Fruit fly (Drosophila melanogaster) whole organism, embryonic: ENCODE results near the gene Der-2.

Source experiments
- CG10565 ChIP-seq: fragments of 200-800 bp; sonication (Bioruptor generic); optimal IDR thresholded peaks from 3 replicates; lab custom pipeline; 2016; ENCODE audit warnings: missing biosample characterization, mild to moderate bottlenecking, missing genetic modification characterization
- CG11398 ChIP-seq: fragments of 200-800 bp; sonication (Bioruptor generic); optimal IDR thresholded peaks from 2 replicates; lab custom pipeline; 2016; ENCODE audit warnings: missing biosample characterization, missing genetic modification characterization
- CG12155 ChIP-seq: fragments of 200-800 bp; sonication (Bioruptor generic); optimal IDR thresholded peaks from 3 replicates; lab custom pipeline; 2016; ENCODE audit warnings: missing biosample characterization, missing genetic modification characterization
- CG13123 ChIP-seq: fragments of 200-800 bp; sonication (Bioruptor generic); optimal IDR thresholded peaks from 2 replicates; lab custom pipeline; 2016; ENCODE audit warnings: missing biosample characterization, missing genetic modification characterization
- CG13287 ChIP-seq: fragments of 200-800 bp; sonication (Bioruptor generic); IDR thresholded peaks from 2 replicates; pipeline ENCODE4 v1.3.6; 2022; ENCODE audit warnings: missing biosample characterization, missing genetic modification characterization; ENCODE audit not compliant: partially characterized antibody
- CG17359 ChIP-seq: fragments of 200-800 bp; sonication (Bioruptor generic); optimal IDR thresholded peaks from 3 replicates; lab custom pipeline; 2018; ENCODE audit warnings: missing biosample characterization, mild to moderate bottlenecking, missing genetic modification characterization, moderate library complexity
- CG17361 ChIP-seq: fragments of 200-800 bp; sonication (Bioruptor generic); IDR thresholded peaks from 3 replicates; pipeline ENCODE4 v1.3.6; 2022; ENCODE audit warnings: missing biosample characterization, missing genetic modification characterization
- CG18262 ChIP-seq: fragments of 200-800 bp; optimal IDR thresholded peaks from 3 replicates; lab custom pipeline; 2019; ENCODE audit warnings: missing biosample characterization, mild to moderate bottlenecking, missing genetic modification characterization, moderate library complexity
- CG2120 ChIP-seq: fragments of 200-800 bp; sonication (Bioruptor generic); optimal IDR thresholded peaks from 3 replicates; lab custom pipeline; 2016; ENCODE audit warnings: missing biosample characterization, missing genetic modification characterization
- CG31365 ChIP-seq: fragments of 200-800 bp; sonication (Bioruptor generic); optimal IDR thresholded peaks from 2 replicates; lab custom pipeline; 2018; ENCODE audit warnings: missing biosample characterization, mild to moderate bottlenecking, missing genetic modification characterization
- CG4820 ChIP-seq: fragments of 200-800 bp; sonication (Bioruptor generic); optimal IDR thresholded peaks from 3 replicates; lab custom pipeline; 2016; ENCODE audit warnings: missing biosample characterization, missing genetic modification characterization
- CG5245 ChIP-seq: fragments of 200-800 bp; sonication (Bioruptor generic); optimal IDR thresholded peaks from 3 replicates; lab custom pipeline; 2016; ENCODE audit warnings: missing biosample characterization, missing genetic modification characterization
- CG6175 ChIP-seq: fragments of 200-800 bp; sonication (Bioruptor generic); IDR thresholded peaks from 3 replicates; pipeline ENCODE4 v1.3.6; 2022; ENCODE audit warnings: missing biosample characterization, missing genetic modification characterization
- CG6791 ChIP-seq: fragments of 200-800 bp; sonication (Bioruptor generic); IDR thresholded peaks from 3 replicates; pipeline ENCODE4 v1.3.6; 2022; ENCODE audit warnings: missing biosample characterization, missing genetic modification characterization; ENCODE audit not compliant: partially characterized antibody
- CG9437 ChIP-seq: fragments of 200-800 bp; sonication (Bioruptor generic); optimal IDR thresholded peaks from 2 replicates; lab custom pipeline; 2018; ENCODE audit warnings: missing biosample characterization, mild to moderate bottlenecking, missing genetic modification characterization
- CG9609 ChIP-seq: fragments of 200-800 bp; sonication (Bioruptor generic); optimal IDR thresholded peaks from 3 replicates; lab custom pipeline; 2016; ENCODE audit warnings: missing biosample characterization, missing genetic modification characterization
- CkIIα-i1 ChIP-seq: fragments of 200-800 bp; sonication (Bioruptor generic); IDR thresholded peaks from 2 replicates; pipeline ENCODE4 v1.3.6; 2022; ENCODE audit warnings: missing biosample characterization, missing genetic modification characterization
- Deaf1 ChIP-seq: fragments of 200-800 bp; optimal IDR thresholded peaks from 3 replicates; lab custom pipeline; 2019; ENCODE audit warnings: missing biosample characterization, mild to moderate bottlenecking, missing genetic modification characterization, moderate library complexity
- Doc2 ChIP-seq: fragments of 200-800 bp; sonication (Bioruptor generic); IDR thresholded peaks from 2 replicates; pipeline ENCODE4 v1.3.6; 2022; ENCODE audit warnings: missing biosample characterization, missing genetic modification characterization
- Ets65A ChIP-seq: fragments of 200-800 bp; sonication (Bioruptor generic); peaks from one replicate; lab custom pipeline; 2016; ENCODE audit warnings: missing biosample characterization, missing genetic modification characterization
- Gsc ChIP-seq: fragments of 200-800 bp; sonication (Bioruptor generic); IDR thresholded peaks from 2 replicates; pipeline ENCODE4 v1.3.6; 2022; ENCODE audit warnings: missing biosample characterization, missing genetic modification characterization
- HLH4C ChIP-seq: fragments of 200-800 bp; sonication (Bioruptor generic); IDR thresholded peaks from 3 replicates; pipeline ENCODE4 v1.3.6; 2022; ENCODE audit warnings: missing biosample characterization, missing genetic modification characterization; ENCODE audit not compliant: partially characterized antibody
- Hand ChIP-seq: fragments of 200-800 bp; sonication (Bioruptor generic); optimal IDR thresholded peaks from 2 replicates; lab custom pipeline; 2017; ENCODE audit warnings: mild to moderate bottlenecking, missing biosample characterization, missing genetic modification reagents, missing genetic modification characterization
- Hmx ChIP-seq: fragments of 200-800 bp; sonication (Bioruptor generic); optimal IDR thresholded peaks from 2 replicates; lab custom pipeline; 2016; ENCODE audit warnings: missing biosample characterization, missing genetic modification characterization
- Hsf ChIP-seq: fragments of 200-800 bp; sonication (Bioruptor generic); optimal IDR thresholded peaks from 3 replicates; lab custom pipeline; 2016; ENCODE audit warnings: missing biosample characterization, missing genetic modification characterization
- Med ChIP-seq: fragments of 200-800 bp; sonication (Bioruptor generic); peaks from one replicate; lab custom pipeline; 2016; ENCODE audit warnings: missing biosample characterization, missing genetic modification characterization, mild to moderate bottlenecking, inconsistent platforms, moderate library complexity
- NFAT ChIP-seq: fragments of 200-800 bp; sonication (Bioruptor generic); IDR thresholded peaks from 2 replicates; pipeline ENCODE4 v1.3.6; 2022; ENCODE audit warnings: missing biosample characterization, missing genetic modification characterization
- Nf-YC ChIP-seq: fragments of 200-800 bp; optimal IDR thresholded peaks from 3 replicates; lab custom pipeline; 2019; ENCODE audit warnings: missing biosample characterization, mild to moderate bottlenecking, missing genetic modification characterization, moderate library complexity
- Oli ChIP-seq: fragments of 200-800 bp; sonication (Bioruptor generic); optimal IDR thresholded peaks from 2 replicates; lab custom pipeline; 2018; ENCODE audit warnings: missing biosample characterization, mild to moderate bottlenecking, missing genetic modification characterization, moderate library complexity
- Side ChIP-seq: fragments of 200-800 bp; sonication (Bioruptor generic); optimal IDR thresholded peaks from 2 replicates; lab custom pipeline; 2016; ENCODE audit warnings: missing biosample characterization, missing genetic modification characterization
- Sox102F ChIP-seq: fragments of 200-800 bp; sonication (Bioruptor generic); optimal IDR thresholded peaks from 2 replicates; lab custom pipeline; 2018; ENCODE audit warnings: missing biosample characterization, mild to moderate bottlenecking, missing genetic modification characterization, moderate library complexity
- ab ChIP-seq: fragments of 200-800 bp; sonication (Bioruptor generic); optimal IDR thresholded peaks from 2 replicates; lab custom pipeline; 2016; ENCODE audit warnings: missing biosample characterization, missing genetic modification characterization
- bigmax ChIP-seq: fragments of 200-800 bp; sonication (Bioruptor generic); optimal IDR thresholded peaks from 2 replicates; lab custom pipeline; 2018; ENCODE audit warnings: missing biosample characterization, mild to moderate bottlenecking, missing genetic modification characterization
- corto ChIP-seq: fragments of 200-800 bp; sonication (Bioruptor generic); optimal IDR thresholded peaks from 2 replicates; lab custom pipeline; 2016; ENCODE audit warnings: missing biosample characterization, mild to moderate bottlenecking, missing genetic modification characterization, moderate library complexity
- crc ChIP-seq: fragments of 200-800 bp; sonication (Bioruptor generic); optimal IDR thresholded peaks from 2 replicates; lab custom pipeline; 2016; ENCODE audit warnings: missing biosample characterization, missing genetic modification characterization
- crol ChIP-seq: fragments of 200-800 bp; sonication (Bioruptor generic); IDR thresholded peaks from 2 replicates; pipeline ENCODE4 v1.3.6; 2022; ENCODE audit warnings: missing biosample characterization, missing genetic modification characterization
- dmrt99B ChIP-seq: fragments of 200-800 bp; sonication (Bioruptor generic); optimal IDR thresholded peaks from 2 replicates; lab custom pipeline; 2018; ENCODE audit warnings: missing biosample characterization, mild to moderate bottlenecking, missing genetic modification characterization, moderate library complexity
- fd102C ChIP-seq: fragments of 200-800 bp; sonication (Bioruptor generic); optimal IDR thresholded peaks from 2 replicates; lab custom pipeline; 2018; ENCODE audit warnings: missing biosample characterization, mild to moderate bottlenecking, missing genetic modification characterization, moderate library complexity
- fru ChIP-seq: fragments of >200 bp; optimal IDR thresholded peaks from 2 replicates; lab custom pipeline; 2017
- ftz-f1 ChIP-seq: fragments of 200-800 bp; sonication (Bioruptor generic); optimal IDR thresholded peaks from 2 replicates; lab custom pipeline; 2016; ENCODE audit warnings: missing biosample characterization, missing genetic modification characterization
- gcm2 ChIP-seq: fragments of 200-800 bp; sonication (Bioruptor generic); optimal IDR thresholded peaks from 2 replicates; lab custom pipeline; 2016; ENCODE audit warnings: missing biosample characterization, missing genetic modification characterization
- gt ChIP-seq: fragments of 200-800 bp; sonication (Bioruptor generic); IDR thresholded peaks from 2 replicates; pipeline ENCODE4 v1.3.6; 2022; ENCODE audit warnings: missing biosample characterization, missing genetic modification characterization
- ham ChIP-seq: fragments of 200-800 bp; sonication (Bioruptor generic); IDR thresholded peaks from 2 replicates; pipeline ENCODE4 v1.3.6; 2022; ENCODE audit warnings: missing biosample characterization, missing genetic modification characterization
- hth ChIP-seq: fragments of >200 bp; optimal IDR thresholded peaks from 2 replicates; lab custom pipeline; 2017; ENCODE audit warnings: inconsistent platforms
- ind ChIP-seq: fragments of 200-800 bp; sonication (Bioruptor generic); optimal IDR thresholded peaks from 3 replicates; lab custom pipeline; 2016; ENCODE audit warnings: missing biosample characterization, missing genetic modification characterization
- kah ChIP-seq: fragments of 200-800 bp; sonication (Bioruptor generic); optimal IDR thresholded peaks from 2 replicates; lab custom pipeline; 2018; ENCODE audit warnings: missing biosample characterization, mild to moderate bottlenecking, missing genetic modification characterization
- pan ChIP-seq, 4 experiments: fragments of >200 bp in 3 of 4; fragments of 200-800 bp in 1 of 4; sonication (Bioruptor generic) in 1 of 4; optimal IDR thresholded peaks in 3 of 4; IDR thresholded peaks in 1 of 4; 2 replicates each; pipeline versions ENCODE4 v1.3.6 to Lab custom; 2017 to 2022; ENCODE audit warnings: missing biosample characterization in 2 of 4, missing genetic modification characterization in 2 of 4, mixed read lengths in 1 of 4
- peb ChIP-seq: fragments of 200-800 bp; sonication (Bioruptor generic); IDR thresholded peaks from 2 replicates; pipeline ENCODE4 v1.3.6; 2022; ENCODE audit warnings: missing biosample characterization, missing genetic modification characterization
- schlank ChIP-seq: fragments of 200-800 bp; sonication (Bioruptor generic); optimal IDR thresholded peaks from 2 replicates; lab custom pipeline; 2018; ENCODE audit warnings: missing biosample characterization, mild to moderate bottlenecking, missing genetic modification characterization
- tgo ChIP-seq: fragments of 200-800 bp; sonication (Bioruptor generic); IDR thresholded peaks from 3 replicates; pipeline ENCODE4 v1.3.6; 2022; ENCODE audit warnings: missing biosample characterization, missing genetic modification characterization
- zfh1 ChIP-seq: fragments of 200-800 bp; sonication (Bioruptor generic); IDR thresholded peaks from 3 replicates; pipeline ENCODE4 v1.3.6; 2022; ENCODE audit warnings: missing biosample characterization, missing genetic modification characterization

Gene Der-2

DNA sequence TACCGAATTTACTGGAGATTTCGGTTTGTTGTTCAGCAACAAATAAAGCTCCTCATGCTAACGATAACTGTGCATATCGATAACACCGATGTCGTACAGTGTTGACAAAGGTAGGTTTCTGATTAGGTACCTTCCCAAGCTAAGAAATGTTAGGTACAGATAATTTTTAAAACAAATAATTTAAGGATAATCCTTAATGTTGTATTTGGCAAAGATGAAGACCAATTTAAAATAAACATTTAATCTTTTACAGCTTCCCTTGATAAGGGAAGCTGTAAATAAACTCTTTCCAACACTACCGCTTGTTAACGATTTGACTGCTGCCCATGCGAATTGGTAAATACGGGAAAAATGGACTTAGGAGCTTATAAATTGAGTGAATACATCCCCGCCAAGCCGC lies 41.1 kb downstream of the Der-2 start, which contains the start of the genes Ttc1 and CG14882 (continued):
- TF ChIP-seq ham (GFP tag; lab: Robert Waterston, UW) (peak; percentile 71; the same call in 1 of the 2 replicates), CG12155 (GFP tag; lab: Kevin White, UChicago) (peak; percentile 84), ab (GFP tag; lab: Kevin White, UChicago) (peak; percentile 32), schlank (peak; percentile 24), ind (peak; percentile 85), CG5245 (GFP tag; lab: Kevin White, UChicago) (peak; percentile 47), corto (no peak), zfh1 (GFP tag; lab: Robert Waterston, UW) (peak; percentile 91), Deaf1 (tag; lab: Kevin White, UChicago) (no peak), NFAT (peak; percentile 82), CG13287 (GFP tag; lab: Robert Waterston, UW) (peak; percentile 71), Hand (GFP tag; lab: Kevin White, UChicago) (peak; percentile 62), CG11398 (peak; percentile 49), CG10565 (GFP tag; lab: Kevin White, UChicago) (no peak), CG17359 (tag; lab: Kevin White, UChicago) (peak; percentile 74), Side (GFP tag; lab: Kevin White, UChicago) (peak; percentile 85), CG9609 (peak; percentile 80), bigmax (GFP tag; lab: Kevin White, UChicago) (peak; percentile 0), peb (GFP tag; lab: Robert Waterston, UW) (peak; percentile 78), Nf-YC (tag; lab: Kevin White, UChicago) (peak; percentile 50), crc (GFP tag; lab: Kevin White, UChicago) (peak; percentile 61), kah (GFP tag; lab: Kevin White, UChicago) (peak; percentile 2), fru (lab: Kevin White, UChicago) (no peak), dmrt99B (no peak), fd102C (no peak), Doc2 (GFP tag; lab: Robert Waterston, UW) (peak; percentile 25; the same call in 1 of the 2 replicates), pan (optimal IDR thresholded peaks at IDR 0.05; lab: Kevin White, UChicago) (no peak), pan (GFP tag; optimal IDR thresholded peaks at IDR 0.05 in 1 of 2, IDR thresholded peaks at IDR 0.05 in 1 of 2) (peak in 1 of 2 experiments; percentile 81), Oli (tag; lab: Kevin White, UChicago) (peak; percentile 76), CG6791 (peak; percentile 64; the same call in 1 of the 3 replicates), CkIIα-i1 (GFP tag; lab: Robert Waterston, UW) (no peak), CG9437 (GFP tag; lab: Kevin White, UChicago) (peak; percentile 74), CG13123 (GFP tag; lab: Kevin White, UChicago) (peak; percentile 84), CG18262 (tag; lab: Kevin White, UChicago) (peak; percentile 81), CG2120 (peak; percentile 95), Hsf (GFP tag; lab: Kevin White, UChicago) (peak; percentile 90), ftz-f1 (GFP tag; lab: Kevin White, UChicago) (peak; percentile 57), CG6175 (GFP tag; lab: Robert Waterston, UW) (peak; percentile 67; the same call in 1 of the 3 replicates), Hmx (GFP tag; lab: Kevin White, UChicago) (peak; percentile 59), CG17361 (peak; percentile 75; the same call in 2 of the 3 replicates), gt (GFP tag; lab: Robert Waterston, UW) (no peak; the same call in 1 of the 2 replicates), tgo (GFP tag; lab: Robert Waterston, UW) (peak; percentile 93), Sox102F (no peak), crol (GFP tag; lab: Robert Waterston, UW) (0 out of 2 replicates have a peak, but pooled peaks have one; percentile 23), HLH4C (GFP tag; lab: Robert Waterston, UW) (peak; percentile 56; the same call in 2 of the 3 replicates), Gsc (GFP tag; lab: Robert Waterston, UW) (no peak), CG4820 (peak; percentile 61), Med (peak; percentile 97), gcm2 (GFP tag; lab: Kevin White, UChicago) (peak; percentile 42), CG31365 (no peak), hth (lab: Kevin White, UChicago) (no peak), Ets65A (peak; percentile 94)
